Worm (Caenorhabditis elegans): ENCODE results near the gene K09D9.9.

DNA sequence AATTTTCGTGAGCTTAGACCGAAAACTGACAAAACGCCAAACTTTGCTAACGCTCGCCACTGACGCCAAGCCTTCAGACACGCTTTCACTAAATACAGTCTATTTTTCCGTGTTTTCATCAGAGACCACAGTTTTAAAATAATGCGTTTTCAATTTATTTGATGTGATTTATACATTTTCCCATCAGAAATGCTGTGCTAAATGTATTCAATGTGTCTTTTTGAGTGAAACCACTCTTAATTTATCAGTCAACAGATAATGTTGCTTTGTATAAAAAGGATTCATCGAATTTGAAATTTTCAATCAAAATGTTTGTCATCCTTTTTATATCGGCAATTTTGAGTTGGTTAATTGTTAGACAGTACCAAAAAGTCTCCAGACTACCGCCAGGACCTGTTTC, 37.4 kb upstream of the K09D9.9 start, which contains the start of gene cyp-35A4:
- TF ChIP-seq W03F9.2 (tag; optimal IDR thresholded peaks at IDR 0.05): no peak
- no peak for TF ChIP-seq dao-5 (tag; optimal IDR thresholded peaks at IDR 0.05)
